Fruit fly (Drosophila melanogaster) whole organism, adult: ENCODE measurements around the gene dnk.
A peak's percentile ranks its signal among the peaks of the same experiment; 100 is the strongest.

Experiments used
- CG11617 ChIP-seq: fragments of 200-800 bp; sonication (Bioruptor generic); optimal IDR thresholded peaks from 2 replicates; lab custom pipeline; 2017; ENCODE audit warnings: mild to moderate bottlenecking, missing biosample characterization, missing genetic modification reagents, missing genetic modification characterization
- CG12768 ChIP-seq: fragments of 200-800 bp; sonication (Bioruptor generic); optimal IDR thresholded peaks from 2 replicates; lab custom pipeline; 2017; ENCODE audit warnings: missing biosample characterization, missing genetic modification characterization, mild to moderate bottlenecking, moderate library complexity, missing genetic modification reagents
- CG14711 ChIP-seq: fragments of 200-800 bp; sonication (Bioruptor generic); optimal IDR thresholded peaks from 2 replicates; lab custom pipeline; 2018; ENCODE audit warnings: missing biosample characterization, mild to moderate bottlenecking, missing genetic modification characterization, moderate library complexity
- CG1620 ChIP-seq: fragments of 200-800 bp; sonication (Bioruptor generic); optimal IDR thresholded peaks from 2 replicates; lab custom pipeline; 2016; ENCODE audit warnings: missing biosample characterization, missing genetic modification characterization
- CG33017 ChIP-seq: fragments of 200-800 bp; sonication (Bioruptor generic); optimal IDR thresholded peaks from 2 replicates; lab custom pipeline; 2018; ENCODE audit warnings: missing biosample characterization, mild to moderate bottlenecking, missing genetic modification characterization, moderate library complexity
- CG5204 ChIP-seq: fragments of 200-800 bp; sonication (Bioruptor generic); optimal IDR thresholded peaks from 2 replicates; lab custom pipeline; 2016; ENCODE audit warnings: missing biosample characterization, missing genetic modification characterization
- CG7045 ChIP-seq: fragments of 200-800 bp; sonication (Bioruptor generic); optimal IDR thresholded peaks from 2 replicates; lab custom pipeline; 2017; ENCODE audit warnings: missing biosample characterization, mild to moderate bottlenecking, missing genetic modification characterization
- CG7101 ChIP-seq: fragments of 200-800 bp; sonication (Bioruptor generic); optimal IDR thresholded peaks from 2 replicates; lab custom pipeline; 2018; ENCODE audit warnings: missing biosample characterization, mild to moderate bottlenecking, missing genetic modification characterization, moderate library complexity
- Clk ChIP-seq: fragments of 200-800 bp; sonication (Bioruptor generic); optimal IDR thresholded peaks from 2 replicates; lab custom pipeline; 2017; ENCODE audit warnings: missing biosample characterization, missing genetic modification characterization
- Crg-1 ChIP-seq: fragments of 200-800 bp; sonication (Bioruptor generic); optimal IDR thresholded peaks from 2 replicates; lab custom pipeline; 2016; ENCODE audit warnings: missing biosample characterization, missing genetic modification characterization
- Hr96 ChIP-seq: fragments of 200-800 bp; sonication (Bioruptor generic); optimal IDR thresholded peaks from 2 replicates; lab custom pipeline; 2016; ENCODE audit warnings: missing biosample characterization, missing genetic modification characterization
- Mnt ChIP-seq: fragments of 200-800 bp; sonication (Bioruptor generic); optimal IDR thresholded peaks from 2 replicates; lab custom pipeline; 2016; ENCODE audit warnings: missing biosample characterization, mild to moderate bottlenecking, missing genetic modification characterization
- bab1 ChIP-seq: fragments of 200-800 bp; sonication (Bioruptor generic); optimal IDR thresholded peaks from 3 replicates; lab custom pipeline; 2019; ENCODE audit warnings: missing biosample characterization, mild to moderate bottlenecking, missing genetic modification characterization, moderate library complexity
- cic ChIP-seq: fragments of 200-800 bp; sonication (Bioruptor generic); optimal IDR thresholded peaks from 2 replicates; lab custom pipeline; 2017; ENCODE audit warnings: missing biosample characterization, mild to moderate bottlenecking, missing genetic modification characterization, moderate library complexity
- cnc ChIP-seq, 2 experiments: fragments of >200 bp; optimal IDR thresholded peaks; 2 replicates each; lab custom pipeline; 2017
- kay ChIP-seq: fragments of 200-800 bp; sonication (Bioruptor generic); peaks from one replicate; lab custom pipeline; 2016; ENCODE audit warnings: missing biosample characterization, missing genetic modification characterization, borderline replicate concordance
- ovo ChIP-seq: fragments of 200-800 bp; sonication (Bioruptor generic); optimal IDR thresholded peaks from 2 replicates; lab custom pipeline; 2016; ENCODE audit warnings: missing biosample characterization, missing genetic modification characterization
- pad ChIP-seq: fragments of 200-800 bp; sonication (Bioruptor generic); optimal IDR thresholded peaks from 3 replicates; lab custom pipeline; 2017; ENCODE audit warnings: missing biosample characterization, missing genetic modification characterization, mild to moderate bottlenecking, moderate library complexity, missing genetic modification reagents
- tj ChIP-seq: fragments of 200-800 bp; sonication (Bioruptor generic); optimal IDR thresholded peaks from 3 replicates; lab custom pipeline; 2017; ENCODE audit warnings: missing biosample characterization, mild to moderate bottlenecking, missing genetic modification characterization, moderate library complexity
- toe ChIP-seq: fragments of 200-800 bp; sonication (Bioruptor generic); optimal IDR thresholded peaks from 2 replicates; lab custom pipeline; 2016; ENCODE audit warnings: missing biosample characterization, missing genetic modification characterization

dnk gene

DNA sequence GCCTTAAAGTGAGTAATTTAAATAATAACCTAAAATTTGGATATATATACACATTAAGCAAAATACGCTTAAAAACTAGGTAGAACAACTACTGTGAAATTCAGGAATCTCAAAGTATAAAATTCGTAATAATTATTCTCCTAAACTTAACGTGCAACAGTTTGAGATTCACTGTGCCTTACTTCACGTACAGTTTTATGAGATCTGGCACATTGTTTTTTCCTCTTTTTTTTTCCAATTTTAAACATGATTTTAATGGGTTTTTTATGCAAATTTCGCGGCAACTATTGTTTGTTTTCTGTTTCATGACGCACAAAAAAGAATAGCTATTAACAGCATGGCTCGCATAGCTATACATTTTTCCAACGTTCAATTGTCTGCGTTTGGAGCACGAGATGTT, 31.1 kb downstream of the dnk start:
- TF ChIP-seq pad (GFP tag; lab: Kevin White, UChicago) (no peak), Hr96 (GFP tag; lab: Kevin White, UChicago) (no peak), CG12768 (GFP tag; lab: Kevin White, UChicago) (no peak), CG11617 (GFP tag; lab: Kevin White, UChicago) (no peak), Crg-1 (GFP tag; lab: Kevin White, UChicago) (no peak), CG7045 (no peak), CG1620 (no peak), bab1 (GFP tag; lab: Kevin White, UChicago) (no peak), toe (GFP tag; lab: Kevin White, UChicago) (no peak), CG33017 (no peak), cic (no peak), CG5204 (GFP tag; lab: Kevin White, UChicago) (no peak), kay (GFP tag; lab: Kevin White, UChicago) (no peak), cnc (optimal IDR thresholded peaks at IDR 0.05; lab: Kevin White, UChicago) (no peak), CG14711 (tag; lab: Kevin White, UChicago) (no peak), CG7101 (tag; lab: Kevin White, UChicago) (no peak), Mnt (GFP tag; lab: Kevin White, UChicago) (no peak), ovo (GFP tag; lab: Kevin White, UChicago) (no peak)

- TF ChIP-seq toe (GFP tag; lab: Kevin White, UChicago) (no peak), kay (GFP tag; lab: Kevin White, UChicago) (no peak), CG33017 (no peak), CG7101 (tag; lab: Kevin White, UChicago) (no peak), CG1620 (no peak), CG11617 (GFP tag; lab: Kevin White, UChicago) (no peak)
Observed at dm6 chr3R:19014027-19014426, 33.2 kb downstream of the dnk start.

- peak; percentile 37 for TF ChIP-seq CG33017
- TF ChIP-seq bab1 (GFP tag; lab: Kevin White, UChicago) = peak; percentile 25
- no peak for TF ChIP-seq Crg-1 (GFP tag; lab: Kevin White, UChicago)
- peak; percentile 98 for TF ChIP-seq tj
- peak; percentile 48 for TF ChIP-seq CG7101 (tag; lab: Kevin White, UChicago)
- TF ChIP-seq kay (GFP tag; lab: Kevin White, UChicago) = no peak
- TF ChIP-seq CG14711 (tag; lab: Kevin White, UChicago) = peak; percentile 42
Observed at dm6 chr3R:19014742-19015422, 34.1 kb downstream of the dnk start.

DNA sequence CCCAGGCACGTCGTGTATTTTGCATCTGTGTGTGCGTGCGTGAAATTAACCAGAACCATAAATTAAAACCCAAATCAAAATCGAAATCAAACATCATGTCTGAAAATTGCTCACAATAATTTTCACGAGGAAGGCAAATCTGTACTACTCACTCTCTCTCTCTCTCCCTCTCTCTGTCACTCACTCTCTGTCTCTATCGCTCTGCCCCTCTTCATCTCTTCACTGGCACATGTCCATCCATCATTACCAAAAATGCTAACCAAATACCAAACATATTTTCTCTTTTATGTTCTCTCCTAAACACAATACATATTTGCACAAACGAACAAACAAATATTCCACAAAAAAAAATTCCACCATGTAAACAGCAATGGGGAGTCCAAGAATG, 34.6 kb downstream of the dnk start:
- TF ChIP-seq CG5204 (GFP tag; lab: Kevin White, UChicago) = no peak
- no peak for TF ChIP-seq CG33017
- TF ChIP-seq Hr96 (GFP tag; lab: Kevin White, UChicago) = no peak
- TF ChIP-seq CG7045 = no peak
- TF ChIP-seq cic = no peak
- TF ChIP-seq kay (GFP tag; lab: Kevin White, UChicago) = no peak
- TF ChIP-seq ovo (GFP tag; lab: Kevin White, UChicago) = no peak
- no peak for TF ChIP-seq Crg-1 (GFP tag; lab: Kevin White, UChicago)
- TF ChIP-seq CG14711 (tag; lab: Kevin White, UChicago) = no peak
- no peak for TF ChIP-seq pad (GFP tag; lab: Kevin White, UChicago)
- no peak for TF ChIP-seq tj
- TF ChIP-seq CG1620 = no peak

dm6 chr3R:19017318-19018043, 36.7 kb downstream of the dnk start:
- TF ChIP-seq CG7045 (no peak), pad (GFP tag; lab: Kevin White, UChicago) (peak; percentile 82), cic (peak; percentile 13)

DNA sequence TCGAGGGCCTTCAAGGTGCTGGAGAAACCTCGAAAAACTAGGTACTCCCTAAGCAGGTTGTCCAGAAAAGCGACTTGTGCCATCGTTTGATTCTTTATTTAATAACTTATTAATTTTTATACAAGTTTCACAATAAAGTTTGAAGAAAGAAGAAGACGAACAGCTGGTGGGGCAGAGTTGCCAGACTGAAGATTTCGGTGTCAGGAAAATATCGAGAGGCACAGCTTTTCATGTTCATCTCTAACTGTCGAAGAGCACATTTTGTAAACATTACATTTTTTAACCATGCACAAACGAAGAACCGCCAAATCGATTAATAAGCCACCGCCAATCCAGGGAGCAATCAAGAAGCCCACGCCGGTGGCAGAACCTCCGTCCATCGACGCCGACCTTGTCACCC, 43.1 kb downstream of the dnk start, which contains the start of the genes CG6005 and CG14286:
Gene CG6005, minus strand, starts transcription at position 169 of the 400 bp plus-strand sequence.
Gene CG14286, plus strand, starts transcription at position 231 of the 400 bp plus-strand sequence.
- TF ChIP-seq CG7045 = no peak
- TF ChIP-seq CG7101 (tag; lab: Kevin White, UChicago) = peak; percentile 30
- TF ChIP-seq bab1 (GFP tag; lab: Kevin White, UChicago) = peak; percentile 18
- TF ChIP-seq ovo (GFP tag; lab: Kevin White, UChicago) = peak; percentile 23
- TF ChIP-seq CG1620 = peak; percentile 77
- TF ChIP-seq CG33017 = no peak
- no peak for TF ChIP-seq cnc (optimal IDR thresholded peaks at IDR 0.05; lab: Kevin White, UChicago)
- peak; percentile 33 for TF ChIP-seq Hr96 (GFP tag; lab: Kevin White, UChicago)
- no peak for TF ChIP-seq Clk (GFP tag; lab: Kevin White, UChicago)
- TF ChIP-seq cic = no peak
- TF ChIP-seq CG12768 (GFP tag; lab: Kevin White, UChicago) = no peak
- TF ChIP-seq pad (GFP tag; lab: Kevin White, UChicago) = no peak
- no peak for TF ChIP-seq CG5204 (GFP tag; lab: Kevin White, UChicago)
- no peak for TF ChIP-seq toe (GFP tag; lab: Kevin White, UChicago)
- no peak for TF ChIP-seq kay (GFP tag; lab: Kevin White, UChicago)
- TF ChIP-seq CG14711 (tag; lab: Kevin White, UChicago) = peak; percentile 3
- TF ChIP-seq CG11617 (GFP tag; lab: Kevin White, UChicago) = peak; percentile 25
- TF ChIP-seq Crg-1 (GFP tag; lab: Kevin White, UChicago) = peak; percentile 29
- peak; percentile 70 for TF ChIP-seq Mnt (GFP tag; lab: Kevin White, UChicago)
- peak; percentile 51 for TF ChIP-seq tj
